Worm (Caenorhabditis elegans) whole organism, L4 larva: ENCODE results near the gene sax-2.

Experiments used
- F49E8.2 ChIP-seq: sonication (generic microtip); optimal IDR thresholded peaks from 2 replicates; lab custom pipeline; 2016; ENCODE audit warnings: missing compliant biosample characterization, mild to moderate bottlenecking, missing genetic modification characterization, borderline replicate concordance
- R02D3.7 ChIP-seq: fragments of 150-350 bp; sonication (generic microtip); optimal IDR thresholded peaks from 3 replicates; lab custom pipeline; 2014; ENCODE audit warnings: missing biosample characterization, missing genetic modification characterization
- egl-27 ChIP-seq: sonication (generic microtip); optimal IDR thresholded peaks from 3 replicates; lab custom pipeline; 2017; ENCODE audit warnings: missing biosample characterization, missing genetic modification reagents, missing genetic modification characterization
- lin-15B ChIP-seq: fragments of 150-350 bp; sonication (generic microtip); optimal IDR thresholded peaks from 3 replicates; lab custom pipeline; 2014; ENCODE audit warnings: missing biosample characterization, missing genetic modification characterization
- lsy-2 ChIP-seq, 2 experiments: fragments of 150-350 bp in 1 of 2; sonication (generic microtip) in 1 of 2; optimal IDR thresholded peaks; 2 replicates each; lab custom pipeline; 2014 to 2017; ENCODE audit warnings: missing biosample characterization in 2 of 2, missing genetic modification characterization in 2 of 2
- nhr-102 ChIP-seq: sonication (generic microtip); optimal IDR thresholded peaks from 2 replicates; lab custom pipeline; 2016; ENCODE audit warnings: mild to moderate bottlenecking, missing genetic modification characterization, moderate library complexity, missing compliant biosample characterization
- nhr-237 ChIP-seq: sonication (generic microtip); optimal IDR thresholded peaks from 2 replicates; lab custom pipeline; 2017; ENCODE audit warnings: missing biosample characterization, missing genetic modification characterization
- php-3 ChIP-seq: fragments of 200-800 bp; sonication (Bioruptor generic); IDR thresholded peaks from 2 replicates; pipeline ENCODE4 v1.3.6; 2022; ENCODE audit warnings: missing genetic modification reagents, missing genetic modification characterization, missing compliant biosample characterization
- unc-62 ChIP-seq, 3 experiments: fragments of 150-350 bp in 1 of 3; sonication (generic microtip); optimal IDR thresholded peaks in 2 of 3; peaks in 1 of 3; 1 replicate in 1 of 3; 2 replicates in 2 of 3; lab custom pipeline; 2014 to 2017; ENCODE audit warnings: missing biosample characterization in 3 of 3, missing genetic modification characterization in 3 of 3, missing genetic modification reagents in 3 of 3, missing genotype in 1 of 3
- zag-1 ChIP-seq: fragments of 150-350 bp; optimal IDR thresholded peaks from 2 replicates; lab custom pipeline; 2014; ENCODE audit warnings: missing biosample characterization, missing genetic modification characterization
- ztf-7 ChIP-seq: fragments of 150-350 bp; optimal IDR thresholded peaks from 2 replicates; lab custom pipeline; 2014; ENCODE audit warnings: missing biosample characterization, missing genetic modification characterization

ce11 chrIII:5160803-5161202 is 51.3 kb downstream of the sax-2 start:
- no peak for TF ChIP-seq ztf-7 (tag; lab: Kevin White, UChicago)
- no peak for TF ChIP-seq zag-1 (tag; lab: Kevin White, UChicago)
- TF ChIP-seq F49E8.2: no peak
- no peak for TF ChIP-seq lsy-2 (tag; optimal IDR thresholded peaks at IDR 0.05; lab: Kevin White, UChicago)
- no peak for TF ChIP-seq R02D3.7
- no peak for TF ChIP-seq php-3 (GFP tag; lab: Robert Waterston, UW)
- no peak for TF ChIP-seq nhr-102 (tag; lab: Kevin White, UChicago)
- peak in 1 of 2 experiments; percentile 91 for TF ChIP-seq unc-62 (GFP tag; optimal IDR thresholded peaks at IDR 0.05 in 1 of 2; lab: Kevin White, UChicago)
- TF ChIP-seq unc-62 (tag; optimal IDR thresholded peaks at IDR 0.05; lab: Kevin White, UChicago): no peak
- no peak for TF ChIP-seq nhr-237 (tag; lab: Kevin White, UChicago)
- no peak for TF ChIP-seq lin-15B (tag; lab: Kevin White, UChicago)
- TF ChIP-seq egl-27 (tag; lab: Kevin White, UChicago): no peak
